Fruit fly (Drosophila melanogaster): ENCODE results near the gene CG42337.

DNA sequence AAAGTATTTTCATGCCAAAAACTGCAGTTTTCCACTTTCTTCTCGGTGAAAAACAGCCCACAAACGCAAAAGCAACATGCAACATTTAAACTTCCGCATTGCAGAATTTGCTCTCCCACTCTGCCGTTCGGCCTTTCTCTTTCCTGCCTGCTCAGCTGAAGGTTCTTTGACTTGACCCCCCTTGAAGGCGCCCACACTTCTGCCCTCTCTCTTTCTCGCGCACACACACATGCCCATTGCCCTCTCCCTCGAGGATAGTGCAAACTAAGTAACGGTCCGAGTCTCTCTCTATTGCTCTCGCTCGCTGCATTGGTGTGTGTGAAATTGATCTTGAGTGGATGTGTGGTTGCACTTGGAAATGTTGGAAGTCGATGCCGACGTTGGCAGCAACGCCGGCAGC lies 32.5 kb upstream of the CG42337 start:
- TF ChIP-seq toy (GFP tag; IDR thresholded peaks at IDR 0.05) = no peak
- TF ChIP-seq kay (GFP tag; optimal IDR thresholded peaks at IDR 0.05) = no peak
- TF ChIP-seq CG17359 (tag; optimal IDR thresholded peaks at IDR 0.05) = no peak
- TF ChIP-seq btn (GFP tag; optimal IDR thresholded peaks at IDR 0.05) = no peak
- TF ChIP-seq CG2199 (GFP tag; IDR thresholded peaks at IDR 0.05) = no peak
- no peak for TF ChIP-seq Lim3 (GFP tag; IDR thresholded peaks at IDR 0.05)
- TF ChIP-seq Tbp (GFP tag; optimal IDR thresholded peaks at IDR 0.05) = no peak
- no peak for TF ChIP-seq kah (GFP tag; optimal IDR thresholded peaks at IDR 0.05)
- no peak for TF ChIP-seq lab (GFP tag; optimal IDR thresholded peaks at IDR 0.05)
- TF ChIP-seq CG17912 (GFP tag; optimal IDR thresholded peaks at IDR 0.05) = no peak
- no peak for TF ChIP-seq cato (GFP tag; optimal IDR thresholded peaks at IDR 0.05; ENCODE audit: borderline replicate concordance)
- no peak for TF ChIP-seq yki (optimal IDR thresholded peaks at IDR 0.05)
- no peak for TF ChIP-seq vfl (GFP tag; optimal IDR thresholded peaks at IDR 0.05)

Data from whole organism, embryonic.